Worm (Caenorhabditis elegans) whole organism, L4/young adult: ENCODE results near the gene sre-47.

Source experiments
- W03F9.2 ChIP-seq: fragments of 150-350 bp; optimal IDR thresholded peaks from 2 replicates; lab custom pipeline; 2014; ENCODE audit warnings: missing biosample characterization, missing genetic modification characterization
- dao-5 ChIP-seq: sonication (generic microtip); optimal IDR thresholded peaks from 2 replicates; lab custom pipeline; 2016; ENCODE audit warnings: missing genotype, missing genetic modification characterization, moderate library complexity, missing compliant biosample characterization
- him-1 ChIP-seq: sonication (generic microtip); optimal IDR thresholded peaks from 2 replicates; lab custom pipeline; 2016; ENCODE audit warnings: missing genotype, missing genetic modification reagents, missing genetic modification characterization, missing compliant biosample characterization

- TF ChIP-seq him-1 (tag; lab: Kevin White, UChicago) (no peak), W03F9.2 (tag; lab: Kevin White, UChicago) (no peak), dao-5 (tag; lab: Kevin White, UChicago) (no peak)
Measured at ce11 chrII:13991741-13992140, 7.3 kb upstream of the sre-47 start, which contains the start of gene Y39G8B.5.
